Fruit fly (Drosophila melanogaster): ENCODE measurements around the gene CG6163.

CG6163 gene

DNA sequence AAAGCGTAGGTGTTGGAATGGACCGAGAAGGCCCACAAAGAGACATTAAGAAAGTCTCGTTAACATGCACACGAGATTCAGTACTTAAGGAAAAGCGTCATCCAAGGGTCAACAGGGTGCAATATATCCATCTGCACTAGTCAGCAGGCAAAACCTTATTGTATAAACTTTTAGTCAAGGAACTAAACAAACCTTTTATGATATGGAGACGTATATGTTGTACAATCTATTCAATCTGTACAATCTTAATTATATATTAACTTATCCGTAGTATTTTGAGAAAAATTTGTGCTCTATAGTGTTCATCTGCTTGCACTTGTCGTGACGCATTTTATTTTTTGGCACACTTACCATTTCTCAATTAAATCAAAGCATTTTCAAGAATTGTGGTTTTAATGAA is 13.0 kb downstream of the CG6163 start:
- TF ChIP-seq Ets98B (GFP tag; IDR thresholded peaks at IDR 0.05) (0 out of 2 replicates have a peak, but pooled peaks have one; percentile 16), Snoo (tag; optimal IDR thresholded peaks at IDR 0.05) (peak; percentile 18), CG8159 (tag; optimal IDR thresholded peaks at IDR 0.05) (no peak), CG34367 (tag; optimal IDR thresholded peaks at IDR 0.05) (peak; percentile 6), CG4496 (GFP tag; IDR thresholded peaks at IDR 0.05) (peak; percentile 70; the same call in 2 of the 3 replicates), CG12605 (GFP tag; IDR thresholded peaks at IDR 0.05) (peak; percentile 66), CG32121 (GFP tag; IDR thresholded peaks at IDR 0.05) (peak; percentile 28; the same call in 1 of the 2 replicates), gl (tag; optimal IDR thresholded peaks at IDR 0.05) (no peak), Pif1B (GFP tag; optimal IDR thresholded peaks at IDR 0.05) (peak; percentile 3)

DNA sequence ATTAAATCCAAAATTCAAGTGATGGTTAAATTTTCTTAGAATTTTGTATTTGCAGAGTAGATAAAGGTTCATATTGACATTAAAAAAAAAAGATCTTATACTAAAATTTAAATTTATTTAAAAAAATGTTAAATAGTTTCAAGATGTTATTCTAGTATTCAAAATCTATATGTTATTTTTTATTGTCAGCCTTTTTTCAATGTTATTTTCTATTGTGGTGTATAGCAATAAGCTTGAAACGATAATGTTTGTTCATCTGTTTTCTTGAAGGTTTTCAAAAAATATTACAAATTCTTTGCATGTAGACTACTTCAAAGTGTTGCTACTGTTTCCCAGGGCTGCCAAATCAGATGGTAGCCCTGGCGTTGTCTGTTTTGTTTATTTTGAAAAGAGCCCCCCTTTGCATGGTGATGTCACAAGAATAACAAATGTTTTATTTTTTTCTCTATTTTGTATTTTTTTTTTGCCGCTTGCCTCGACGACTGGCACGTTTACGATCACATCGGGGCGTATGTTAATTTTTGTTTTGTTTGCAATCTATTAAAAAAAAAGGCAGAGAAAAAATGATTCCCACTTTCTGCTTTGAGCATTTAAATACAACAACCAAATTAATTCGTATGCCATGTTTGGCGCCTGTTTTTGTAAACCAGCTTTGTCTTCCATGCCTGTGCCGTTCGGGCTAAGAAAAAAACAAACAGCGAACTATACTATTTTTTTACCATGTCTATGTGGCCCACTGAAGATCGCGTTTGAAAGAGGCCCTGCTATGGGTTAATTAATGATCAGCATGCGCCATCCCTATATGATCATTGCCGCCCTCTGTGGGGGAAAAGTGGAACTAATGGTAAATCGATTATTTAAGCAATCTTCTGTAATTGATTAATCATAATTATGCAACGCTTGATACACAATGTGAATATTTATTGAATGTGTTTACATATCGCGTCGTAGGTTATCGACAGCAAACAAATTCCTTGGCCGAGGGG is 13.7 kb downstream of the CG6163 start:
- peak; percentile 62 for TF ChIP-seq CG14655 (GFP tag; optimal IDR thresholded peaks at IDR 0.05)
- TF ChIP-seq CG8159 (tag; optimal IDR thresholded peaks at IDR 0.05): peak; percentile 44
- TF ChIP-seq CG12605 (GFP tag; IDR thresholded peaks at IDR 0.05): peak; percentile 92
- TF ChIP-seq CG4496 (GFP tag; IDR thresholded peaks at IDR 0.05): peak; percentile 91
- peak; percentile 55 for TF ChIP-seq Pif1B (GFP tag; optimal IDR thresholded peaks at IDR 0.05)
- peak; percentile 79 for TF ChIP-seq CG32121 (GFP tag; IDR thresholded peaks at IDR 0.05)
- TF ChIP-seq CG13204 (GFP tag; optimal IDR thresholded peaks at IDR 0.05): no peak
- TF ChIP-seq CG17806 (tag; optimal IDR thresholded peaks at IDR 0.05): peak; percentile 25
- TF ChIP-seq Ets98B (GFP tag; IDR thresholded peaks at IDR 0.05): peak; percentile 78
- TF ChIP-seq CG10348 (GFP tag; IDR thresholded peaks at IDR 0.05): no peak
- TF ChIP-seq rn (GFP tag; IDR thresholded peaks at IDR 0.05): no peak; the same call in 1 of the 2 replicates
- TF ChIP-seq CG9948 (tag; optimal IDR thresholded peaks at IDR 0.05): peak; percentile 31
- TF ChIP-seq CG15710 (tag; optimal IDR thresholded peaks at IDR 0.05): no peak
- no peak for TF ChIP-seq Snoo (tag; optimal IDR thresholded peaks at IDR 0.05)
- peak; percentile 88 for TF ChIP-seq fd96Ca (GFP tag; IDR thresholded peaks at IDR 0.05)
- TF ChIP-seq Pif1A (GFP tag; optimal IDR thresholded peaks at IDR 0.05): peak; percentile 70
- no peak for TF ChIP-seq EcR (GFP tag; optimal IDR thresholded peaks at IDR 0.05)
- TF ChIP-seq CG8301 (tag; optimal IDR thresholded peaks at IDR 0.05): peak; percentile 24
- peak; percentile 2 for TF ChIP-seq CG34367 (tag; optimal IDR thresholded peaks at IDR 0.05)

DNA sequence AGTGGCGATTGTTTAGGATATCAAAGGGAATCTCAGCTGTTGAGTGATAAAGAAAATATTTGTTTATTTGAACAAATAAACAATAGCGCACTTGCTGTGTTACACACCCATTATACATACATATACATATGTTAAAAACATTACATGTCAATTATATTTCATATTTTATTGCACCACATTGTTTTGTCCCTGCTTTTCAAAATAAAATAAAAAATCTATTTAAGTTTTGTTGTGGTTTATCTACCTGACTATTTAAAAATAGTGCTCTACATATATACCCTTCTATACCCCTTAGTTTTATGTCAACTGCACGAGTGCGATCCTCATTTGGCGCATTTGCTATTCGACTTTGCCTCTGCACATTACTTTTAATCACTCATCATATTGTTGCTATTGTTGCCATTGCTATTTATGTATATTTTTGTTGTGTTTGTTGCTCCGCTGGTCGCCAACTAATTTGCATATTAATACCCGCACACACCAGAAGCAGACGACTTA is 14.7 kb downstream of the CG6163 start:
- TF ChIP-seq EcR (GFP tag; optimal IDR thresholded peaks at IDR 0.05) (no peak), CG13204 (GFP tag; optimal IDR thresholded peaks at IDR 0.05) (no peak), gl (tag; optimal IDR thresholded peaks at IDR 0.05) (peak; percentile 54), CG8301 (tag; optimal IDR thresholded peaks at IDR 0.05) (peak; percentile 98), fd96Ca (GFP tag; IDR thresholded peaks at IDR 0.05) (peak; percentile 37; the same call in 1 of the 3 replicates), Pif1B (GFP tag; optimal IDR thresholded peaks at IDR 0.05) (peak; percentile 90), CG9948 (tag; optimal IDR thresholded peaks at IDR 0.05) (peak; percentile 96), Snoo (tag; optimal IDR thresholded peaks at IDR 0.05) (no peak), Pif1A (GFP tag; optimal IDR thresholded peaks at IDR 0.05) (peak; percentile 94), CG15710 (tag; optimal IDR thresholded peaks at IDR 0.05) (peak; percentile 77), D1 (tag; optimal IDR thresholded peaks at IDR 0.05) (peak; percentile 82), CG12605 (GFP tag; IDR thresholded peaks at IDR 0.05) (peak; percentile 85), CG10348 (GFP tag; IDR thresholded peaks at IDR 0.05) (peak; percentile 90), rn (GFP tag; IDR thresholded peaks at IDR 0.05) (peak; percentile 83), CG17806 (tag; optimal IDR thresholded peaks at IDR 0.05) (peak; percentile 90), CG4496 (GFP tag; IDR thresholded peaks at IDR 0.05) (peak; percentile 91), CG34367 (tag; optimal IDR thresholded peaks at IDR 0.05) (peak; percentile 81), CG32121 (GFP tag; IDR thresholded peaks at IDR 0.05) (peak; percentile 92), CG14655 (GFP tag; optimal IDR thresholded peaks at IDR 0.05) (peak; percentile 97), Ets98B (GFP tag; IDR thresholded peaks at IDR 0.05) (peak; percentile 85), CG8159 (tag; optimal IDR thresholded peaks at IDR 0.05) (peak; percentile 85)

DNA sequence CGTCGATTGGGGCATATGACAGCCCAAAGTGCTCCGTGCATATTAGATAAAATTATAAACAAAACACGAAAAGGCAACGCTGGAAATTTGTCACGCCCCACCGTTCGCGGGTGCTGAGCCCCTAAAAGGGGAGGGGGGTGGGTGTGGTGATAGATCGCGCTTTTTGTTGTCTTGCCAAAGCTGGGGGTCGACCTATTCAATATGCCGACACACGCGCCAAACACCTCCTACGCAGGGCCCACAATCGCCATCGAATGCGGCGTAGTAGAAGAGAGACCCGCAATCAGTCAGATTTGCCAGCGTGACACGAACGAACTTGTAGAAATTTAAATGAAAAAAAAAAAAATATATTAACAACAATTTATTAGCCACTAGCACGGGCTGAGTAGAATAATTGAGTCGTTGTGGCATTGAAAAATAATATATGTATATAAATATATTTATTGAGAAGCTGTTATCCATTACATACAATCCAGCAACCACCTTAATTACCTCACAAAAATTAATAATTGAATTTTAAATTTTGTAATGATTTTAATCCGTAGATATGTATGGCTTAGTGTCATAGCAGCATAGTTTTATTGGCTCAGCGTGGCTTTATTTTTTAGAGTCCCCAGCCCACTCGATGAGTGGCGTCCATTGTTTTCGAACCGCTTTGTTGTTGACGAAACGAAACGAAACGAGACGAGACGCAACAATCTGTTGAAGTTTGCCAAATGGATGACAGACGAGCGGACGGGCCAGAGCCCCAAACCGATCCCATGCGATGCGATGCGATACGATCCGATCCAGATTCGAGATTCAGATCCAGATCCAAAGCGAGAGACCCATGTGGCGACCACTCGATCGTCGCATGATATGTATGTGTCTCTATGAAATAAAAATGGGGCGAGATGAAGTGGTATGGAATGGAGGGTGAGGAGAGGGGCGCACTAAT is 15.4 kb downstream of the CG6163 start:
- TF ChIP-seq rn (GFP tag; IDR thresholded peaks at IDR 0.05) (peak; percentile 77), CG8159 (tag; optimal IDR thresholded peaks at IDR 0.05) (peak; percentile 92), CG9948 (tag; optimal IDR thresholded peaks at IDR 0.05) (peak; percentile 94), EcR (GFP tag; optimal IDR thresholded peaks at IDR 0.05) (peak; percentile 41), CG10348 (GFP tag; IDR thresholded peaks at IDR 0.05) (peak; percentile 77), CG14655 (GFP tag; optimal IDR thresholded peaks at IDR 0.05) (peak; percentile 89), fd96Ca (GFP tag; IDR thresholded peaks at IDR 0.05) (peak; percentile 85), Snoo (tag; optimal IDR thresholded peaks at IDR 0.05) (peak; percentile 89), Pif1A (GFP tag; optimal IDR thresholded peaks at IDR 0.05) (peak; percentile 57), CG17806 (tag; optimal IDR thresholded peaks at IDR 0.05) (peak; percentile 98), CG4496 (GFP tag; IDR thresholded peaks at IDR 0.05) (peak; percentile 88), D1 (tag; optimal IDR thresholded peaks at IDR 0.05) (peak; percentile 94), Pif1B (GFP tag; optimal IDR thresholded peaks at IDR 0.05) (peak; percentile 68), Ets98B (GFP tag; IDR thresholded peaks at IDR 0.05) (peak; percentile 92), CG34367 (tag; optimal IDR thresholded peaks at IDR 0.05) (peak; percentile 92), CG32121 (GFP tag; IDR thresholded peaks at IDR 0.05) (peak; percentile 91), gl (tag; optimal IDR thresholded peaks at IDR 0.05) (peak; percentile 54), CG8301 (tag; optimal IDR thresholded peaks at IDR 0.05) (peak; percentile 88), CG12605 (GFP tag; IDR thresholded peaks at IDR 0.05) (peak; percentile 88), CG13204 (GFP tag; optimal IDR thresholded peaks at IDR 0.05) (peak; percentile 73), CG15710 (tag; optimal IDR thresholded peaks at IDR 0.05) (peak; percentile 95)

All from whole organism, pupa.